Worm (Caenorhabditis elegans) whole organism, midembryonic: ENCODE data around the gene pigk-1.

Source experiments
- T22C8.4 ChIP-seq: fragments of 200-800 bp; sonication (Bioruptor generic); IDR thresholded peaks from 2 replicates; pipeline ENCODE4 v1.3.6; 2022; ENCODE audit warnings: missing genetic modification characterization, missing compliant biosample characterization
- flt-1 ChIP-seq: fragments of 200-800 bp; sonication (Bioruptor generic); IDR thresholded peaks from 2 replicates; pipeline ENCODE4 v1.3.6; 2022; ENCODE audit warnings: missing genetic modification characterization, missing compliant biosample characterization
- klf-2 ChIP-seq: fragments of 200-800 bp; sonication (Bioruptor generic); conservative IDR thresholded peaks from 2 replicates; pipeline ENCODE4 v1.3.6; 2022; ENCODE audit warnings: missing genetic modification reagents, missing genetic modification characterization, missing compliant biosample characterization
- med-1 ChIP-seq: sonication (generic microtip); optimal IDR thresholded peaks from 2 replicates; lab custom pipeline; 2017; ENCODE audit warnings: missing genetic modification characterization, mild to moderate bottlenecking, missing compliant biosample characterization, antibody characterized with exemption, missing genetic modification reagents; ENCODE audit not compliant: insufficient read depth
- ref-1 ChIP-seq: fragments of 200-800 bp; sonication (Bioruptor generic); conservative IDR thresholded peaks from 2 replicates; pipeline ENCODE4 v1.3.6; 2022; ENCODE audit warnings: missing genetic modification reagents, missing genetic modification characterization, missing compliant biosample characterization
- ztf-23 ChIP-seq: fragments of 200-800 bp; sonication (Bioruptor generic); IDR thresholded peaks from 2 replicates; pipeline ENCODE4 v1.3.6; 2022; ENCODE audit warnings: missing genetic modification reagents, missing genetic modification characterization, missing compliant biosample characterization

DNA sequence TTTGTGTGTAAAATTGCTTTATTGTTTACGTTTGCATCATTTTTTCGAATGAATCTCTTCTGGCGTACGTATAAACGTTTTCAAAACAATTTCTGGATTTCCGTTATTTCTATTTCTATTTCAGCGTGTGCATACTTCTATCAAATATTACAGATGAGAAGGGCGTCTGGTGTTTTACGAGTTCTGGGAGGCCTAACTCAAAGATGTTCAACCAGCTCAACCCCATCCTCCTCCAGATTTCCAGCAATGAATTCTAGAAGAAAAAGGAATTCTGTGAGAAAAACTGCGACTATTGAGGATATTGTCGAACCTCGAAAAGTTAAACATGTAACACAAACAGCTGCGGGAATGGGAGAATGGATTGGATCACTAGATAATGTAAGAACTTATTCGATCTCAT lies 41.0 kb upstream of the pigk-1 start, which contains the start of gene C08F8.2:
- no peak for TF ChIP-seq med-1
- no peak for TF ChIP-seq T22C8.4 (GFP tag; lab: Robert Waterston, UW)
- no peak for TF ChIP-seq ref-1 (GFP tag; lab: Robert Waterston, UW)
- TF ChIP-seq klf-2 (GFP tag; lab: Robert Waterston, UW) = no peak
- no peak for TF ChIP-seq flt-1 (GFP tag; lab: Robert Waterston, UW)
- TF ChIP-seq ztf-23 (GFP tag; lab: Robert Waterston, UW) = no peak
